Fruit fly (Drosophila melanogaster) S2 (cell line): ENCODE data around the gene zf30C.

Experiments
- CG8478 ChIP-seq: fragments of >200 bp; optimal IDR thresholded peaks from 2 replicates; lab custom pipeline; 2018
- CTCF ChIP-seq, 2 experiments: fragments of >200 bp; optimal IDR thresholded peaks; 2 replicates each; lab custom pipeline; 2018

dm6 chr2L:9768735-9769134, 10.6 kb downstream of the zf30C start, which contains the start of gene CG17633:
- no peak for TF ChIP-seq CG8478 (lab: Kevin White, UChicago)
- TF ChIP-seq CTCF (optimal IDR thresholded peaks at IDR 0.05; lab: Kevin White, UChicago) = no peak
